Fruit fly (Drosophila melanogaster) whole organism, embryonic: ENCODE measurements around the gene CG8563.
A peak's percentile ranks its signal among the peaks of the same experiment; 100 is the strongest.

ENCODE experiments used
- ATbp ChIP-seq: fragments of 200-800 bp; sonication (Bioruptor generic); optimal IDR thresholded peaks from 2 replicates; lab custom pipeline; 2017; ENCODE audit warnings: missing biosample characterization, mild to moderate bottlenecking, missing genetic modification characterization, missing genetic modification reagents
- Adf1 ChIP-seq: fragments of 200-800 bp; sonication (Bioruptor generic); IDR thresholded peaks from 2 replicates; pipeline ENCODE4 v1.3.6; 2022; ENCODE audit warnings: missing biosample characterization, missing genetic modification characterization
- Atf3 ChIP-seq: fragments of 200-800 bp; sonication (Bioruptor generic); optimal IDR thresholded peaks from 3 replicates; lab custom pipeline; 2016; ENCODE audit warnings: missing biosample characterization, missing genetic modification characterization
- CG10543 ChIP-seq: fragments of 200-800 bp; sonication (Bioruptor generic); optimal IDR thresholded peaks from 3 replicates; lab custom pipeline; 2017; ENCODE audit warnings: missing biosample characterization, mild to moderate bottlenecking, missing genetic modification characterization, moderate library complexity
- CG11398 ChIP-seq: fragments of 200-800 bp; sonication (Bioruptor generic); optimal IDR thresholded peaks from 2 replicates; lab custom pipeline; 2016; ENCODE audit warnings: missing biosample characterization, missing genetic modification characterization
- CG12104 ChIP-seq: fragments of 200-800 bp; sonication (Bioruptor generic); optimal IDR thresholded peaks from 3 replicates; lab custom pipeline; 2016; ENCODE audit warnings: missing biosample characterization, missing genetic modification characterization
- CG14441 ChIP-seq: fragments of 200-800 bp; sonication (Bioruptor generic); IDR thresholded peaks from 2 replicates; pipeline ENCODE4 v1.3.6; 2022; ENCODE audit warnings: missing biosample characterization, missing genetic modification characterization
- CG14710 ChIP-seq: fragments of 200-800 bp; sonication (Bioruptor generic); optimal IDR thresholded peaks from 3 replicates; lab custom pipeline; 2019; ENCODE audit warnings: missing biosample characterization, mild to moderate bottlenecking, missing genetic modification characterization, moderate library complexity
- CG1603 ChIP-seq: fragments of 200-800 bp; sonication (Bioruptor generic); optimal IDR thresholded peaks from 2 replicates; lab custom pipeline; 2019; ENCODE audit warnings: missing biosample characterization, mild to moderate bottlenecking, missing genetic modification characterization, moderate library complexity
- CG17359 ChIP-seq: fragments of 200-800 bp; sonication (Bioruptor generic); optimal IDR thresholded peaks from 3 replicates; lab custom pipeline; 2018; ENCODE audit warnings: missing biosample characterization, mild to moderate bottlenecking, missing genetic modification characterization, moderate library complexity
- CG17361 ChIP-seq: fragments of 200-800 bp; sonication (Bioruptor generic); IDR thresholded peaks from 3 replicates; pipeline ENCODE4 v1.3.6; 2022; ENCODE audit warnings: missing biosample characterization, missing genetic modification characterization
- CG17802 ChIP-seq: fragments of 200-800 bp; sonication (Bioruptor generic); optimal IDR thresholded peaks from 2 replicates; lab custom pipeline; 2018; ENCODE audit warnings: missing biosample characterization, mild to moderate bottlenecking, missing genetic modification characterization, moderate library complexity
- CG18262 ChIP-seq: fragments of 200-800 bp; optimal IDR thresholded peaks from 3 replicates; lab custom pipeline; 2019; ENCODE audit warnings: missing biosample characterization, mild to moderate bottlenecking, missing genetic modification characterization, moderate library complexity
- CG2199 ChIP-seq: fragments of 200-800 bp; sonication (Bioruptor generic); IDR thresholded peaks from 3 replicates; pipeline ENCODE4 v1.3.6; 2022; ENCODE audit warnings: missing biosample characterization, missing genetic modification characterization
- CG30431 ChIP-seq: fragments of 200-800 bp; sonication (Bioruptor generic); optimal IDR thresholded peaks from 2 replicates; lab custom pipeline; 2017; ENCODE audit warnings: missing biosample characterization, missing genetic modification characterization
- CG34376 ChIP-seq: fragments of 200-800 bp; sonication (Bioruptor generic); optimal IDR thresholded peaks from 2 replicates; lab custom pipeline; 2018; ENCODE audit warnings: missing biosample characterization, mild to moderate bottlenecking, missing genetic modification characterization
- CG7556 ChIP-seq: fragments of 200-800 bp; sonication (Bioruptor generic); optimal IDR thresholded peaks from 2 replicates; lab custom pipeline; 2017; ENCODE audit warnings: missing biosample characterization, mild to moderate bottlenecking, missing genetic modification characterization
- CG7839 ChIP-seq: fragments of 200-800 bp; sonication (Bioruptor generic); optimal IDR thresholded peaks from 3 replicates; lab custom pipeline; 2018; ENCODE audit warnings: missing biosample characterization, mild to moderate bottlenecking, missing genetic modification characterization, moderate library complexity
- CG9932 ChIP-seq: fragments of 200-800 bp; sonication (Bioruptor generic); IDR thresholded peaks from 2 replicates; pipeline ENCODE4 v1.3.6; 2022; ENCODE audit warnings: missing biosample characterization, missing genetic modification characterization
- Camta ChIP-seq: fragments of 200-800 bp; sonication (Bioruptor generic); optimal IDR thresholded peaks from 2 replicates; lab custom pipeline; 2016; ENCODE audit warnings: missing biosample characterization, missing genetic modification characterization
- CrebB ChIP-seq: fragments of 200-800 bp; sonication (Bioruptor generic); optimal IDR thresholded peaks from 3 replicates; lab custom pipeline; 2018; ENCODE audit warnings: missing biosample characterization, mild to moderate bottlenecking, missing genetic modification characterization
- Gug ChIP-seq: fragments of 200-800 bp; sonication (Bioruptor generic); IDR thresholded peaks from 4 replicates; pipeline ENCODE4 v1.3.6; 2022; ENCODE audit warnings: missing biosample characterization, missing genetic modification characterization
- HmgZ ChIP-seq: fragments of 200-800 bp; sonication (Bioruptor generic); optimal IDR thresholded peaks from 2 replicates; lab custom pipeline; 2018; ENCODE audit warnings: missing biosample characterization, mild to moderate bottlenecking, missing genetic modification characterization
- MBD-R2 ChIP-seq: fragments of 200-800 bp; sonication (Bioruptor generic); IDR thresholded peaks from 2 replicates; pipeline ENCODE4 v1.3.6; 2022; ENCODE audit warnings: missing biosample characterization, missing genetic modification characterization
- Max ChIP-seq: fragments of 200-800 bp; sonication (Bioruptor generic); optimal IDR thresholded peaks from 2 replicates; lab custom pipeline; 2016; ENCODE audit warnings: missing biosample characterization, mild to moderate bottlenecking, missing genetic modification characterization
- Med ChIP-seq: fragments of 200-800 bp; sonication (Bioruptor generic); peaks from one replicate; lab custom pipeline; 2016; ENCODE audit warnings: missing biosample characterization, missing genetic modification characterization, mild to moderate bottlenecking, inconsistent platforms, moderate library complexity
- Meics ChIP-seq: fragments of 200-800 bp; sonication (Bioruptor generic); optimal IDR thresholded peaks from 2 replicates; lab custom pipeline; 2017; ENCODE audit warnings: missing biosample characterization, mild to moderate bottlenecking, missing genetic modification characterization
- Nf-YC ChIP-seq: fragments of 200-800 bp; optimal IDR thresholded peaks from 3 replicates; lab custom pipeline; 2019; ENCODE audit warnings: missing biosample characterization, mild to moderate bottlenecking, missing genetic modification characterization, moderate library complexity
- Oli ChIP-seq: fragments of 200-800 bp; sonication (Bioruptor generic); optimal IDR thresholded peaks from 2 replicates; lab custom pipeline; 2018; ENCODE audit warnings: missing biosample characterization, mild to moderate bottlenecking, missing genetic modification characterization, moderate library complexity
- Optix ChIP-seq: fragments of 200-800 bp; sonication (Bioruptor generic); IDR thresholded peaks from 3 replicates; pipeline ENCODE4 v1.3.6; 2022; ENCODE audit warnings: missing biosample characterization, missing genetic modification characterization
- Sox102F ChIP-seq: fragments of 200-800 bp; sonication (Bioruptor generic); optimal IDR thresholded peaks from 2 replicates; lab custom pipeline; 2018; ENCODE audit warnings: missing biosample characterization, mild to moderate bottlenecking, missing genetic modification characterization, moderate library complexity
- ap ChIP-seq: fragments of 200-800 bp; sonication (Bioruptor generic); IDR thresholded peaks from 2 replicates; pipeline ENCODE4 v1.3.6; 2022; ENCODE audit warnings: missing biosample characterization, missing genetic modification characterization
- disco-r ChIP-seq: fragments of 200-800 bp; sonication (Bioruptor generic); optimal IDR thresholded peaks from 2 replicates; lab custom pipeline; 2016; ENCODE audit warnings: missing biosample characterization, missing genetic modification characterization
- dmrt11E ChIP-seq: fragments of 200-800 bp; sonication (Bioruptor generic); optimal IDR thresholded peaks from 3 replicates; lab custom pipeline; 2018; ENCODE audit warnings: missing biosample characterization, mild to moderate bottlenecking, missing genetic modification characterization, moderate library complexity
- en ChIP-seq: fragments of 200-800 bp; sonication (Bioruptor generic); optimal IDR thresholded peaks from 2 replicates; lab custom pipeline; 2016; ENCODE audit warnings: missing biosample characterization, missing genetic modification characterization
- esg ChIP-seq: fragments of 200-800 bp; sonication (Bioruptor generic); conservative IDR thresholded peaks from 2 replicates; pipeline ENCODE4 v1.3.6; 2022; ENCODE audit warnings: missing biosample characterization, missing genetic modification characterization
- eyg ChIP-seq: fragments of 200-800 bp; sonication (Bioruptor generic); optimal IDR thresholded peaks from 3 replicates; lab custom pipeline; 2016; ENCODE audit warnings: missing biosample characterization, missing genetic modification characterization
- fd96Cb ChIP-seq: fragments of 200-800 bp; sonication (Bioruptor generic); optimal IDR thresholded peaks from 2 replicates; lab custom pipeline; 2018; ENCODE audit warnings: missing biosample characterization, mild to moderate bottlenecking, missing genetic modification characterization, moderate library complexity
- gem ChIP-seq: fragments of 200-800 bp; sonication (Bioruptor generic); optimal IDR thresholded peaks from 2 replicates; lab custom pipeline; 2019; ENCODE audit warnings: missing biosample characterization, mild to moderate bottlenecking, missing genetic modification characterization, moderate library complexity
- h ChIP-seq: fragments of >200 bp; optimal IDR thresholded peaks from 2 replicates; lab custom pipeline; 2017
- hbn ChIP-seq: fragments of 200-800 bp; sonication (Bioruptor generic); IDR thresholded peaks from 2 replicates; pipeline ENCODE4 v1.3.6; 2022; ENCODE audit warnings: missing biosample characterization, missing genetic modification characterization; ENCODE audit not compliant: partially characterized antibody
- klu ChIP-seq: fragments of 200-800 bp; sonication (Bioruptor generic); IDR thresholded peaks from 2 replicates; pipeline ENCODE4 v1.3.6; 2022; ENCODE audit warnings: missing biosample characterization, missing genetic modification characterization
- kni ChIP-seq: fragments of 200-800 bp; sonication (Bioruptor generic); optimal IDR thresholded peaks from 3 replicates; lab custom pipeline; 2017; ENCODE audit warnings: mild to moderate bottlenecking, missing biosample characterization, missing genetic modification reagents, missing genetic modification characterization
- lab ChIP-seq: fragments of 200-800 bp; sonication (Bioruptor generic); optimal IDR thresholded peaks from 3 replicates; lab custom pipeline; 2017; ENCODE audit warnings: missing biosample characterization, missing genetic modification characterization, mild to moderate bottlenecking, moderate library complexity, missing genetic modification reagents
- nerfin-2 ChIP-seq: fragments of 200-800 bp; sonication (Bioruptor generic); IDR thresholded peaks from 2 replicates; pipeline ENCODE4 v1.3.6; 2022; ENCODE audit warnings: missing biosample characterization, missing genetic modification characterization; ENCODE audit not compliant: partially characterized antibody
- nmo ChIP-seq: fragments of 200-800 bp; sonication (Bioruptor generic); optimal IDR thresholded peaks from 2 replicates; lab custom pipeline; 2018; ENCODE audit warnings: missing biosample characterization, mild to moderate bottlenecking, missing genetic modification characterization, moderate library complexity
- pb ChIP-seq: fragments of 200-800 bp; sonication (Bioruptor generic); optimal IDR thresholded peaks from 3 replicates; lab custom pipeline; 2016; ENCODE audit warnings: missing biosample characterization, missing genetic modification characterization
- row ChIP-seq: fragments of 200-800 bp; sonication (Bioruptor generic); IDR thresholded peaks from 3 replicates; pipeline ENCODE4 v1.3.6; 2022; ENCODE audit warnings: missing biosample characterization, missing genetic modification characterization
- sr ChIP-seq: fragments of 200-800 bp; sonication (Bioruptor generic); IDR thresholded peaks from 3 replicates; pipeline ENCODE4 v1.3.6; 2022; ENCODE audit warnings: missing biosample characterization, missing genetic modification characterization
- vfl ChIP-seq: fragments of 200-800 bp; sonication (Bioruptor generic); optimal IDR thresholded peaks from 2 replicates; lab custom pipeline; 2016; ENCODE audit warnings: missing biosample characterization, missing genetic modification characterization

CG8563 gene

dm6 chr3L:7433325-7433827 is 42.8 kb downstream of the CG8563 start (continued):
- peak; percentile 10 for TF ChIP-seq CG17359 (tag; lab: Kevin White, UChicago)
- no peak for TF ChIP-seq CG11398
- no peak for TF ChIP-seq eyg
- no peak for TF ChIP-seq ATbp
- no peak for TF ChIP-seq nerfin-2 (GFP tag; lab: Robert Waterston, UW)
- TF ChIP-seq CG2199 (GFP tag; lab: Robert Waterston, UW), result peak; percentile 57; the same call in 1 of the 3 replicates
- no peak for TF ChIP-seq ap (GFP tag; lab: Robert Waterston, UW)
- peak; percentile 35 for TF ChIP-seq Sox102F (GFP tag; lab: Kevin White, UChicago)
- peak; percentile 28 for TF ChIP-seq CG7556 (GFP tag; lab: Kevin White, UChicago)
- peak; percentile 19 for TF ChIP-seq CG14710
- TF ChIP-seq CG17802 (tag; lab: Kevin White, UChicago), result no peak
- no peak for TF ChIP-seq Camta (GFP tag; lab: Kevin White, UChicago)
- peak; percentile 41 for TF ChIP-seq klu (GFP tag; lab: Robert Waterston, UW)
- peak; percentile 1 for TF ChIP-seq Oli (tag; lab: Kevin White, UChicago)
- TF ChIP-seq kni (GFP tag; lab: Kevin White, UChicago), result no peak
- peak; percentile 27 for TF ChIP-seq HmgZ (tag; lab: Kevin White, UChicago)
- TF ChIP-seq CrebB (tag; lab: Kevin White, UChicago), result no peak
- no peak for TF ChIP-seq Optix
- no peak for TF ChIP-seq vfl (GFP tag; lab: Kevin White, UChicago)
- TF ChIP-seq esg, result peak; percentile 36; the same call in 1 of the 2 replicates
- peak; percentile 2 for TF ChIP-seq fd96Cb
- TF ChIP-seq Med (GFP tag; lab: Kevin White, UChicago), result no peak
- peak; percentile 4 for TF ChIP-seq Nf-YC
- TF ChIP-seq lab (GFP tag; lab: Kevin White, UChicago), result peak; percentile 4
- peak; percentile 27 for TF ChIP-seq CG7839 (tag; lab: Kevin White, UChicago)
- TF ChIP-seq hbn (GFP tag; lab: Robert Waterston, UW), result no peak
- peak; percentile 15 for TF ChIP-seq nmo (GFP tag; lab: Kevin White, UChicago)
- peak; percentile 34; the same call in 1 of the 2 replicates for TF ChIP-seq Adf1 (GFP tag; lab: Robert Waterston, UW)
- TF ChIP-seq CG1603, result peak; percentile 30
- TF ChIP-seq CG9932, result 0 out of 2 replicates have a peak, but pooled peaks have one; percentile 12
- no peak for TF ChIP-seq CG12104 (GFP tag; lab: Kevin White, UChicago)
- no peak for TF ChIP-seq Atf3
- TF ChIP-seq CG10543 (GFP tag; lab: Kevin White, UChicago), result peak; percentile 49
- TF ChIP-seq pb (GFP tag; lab: Kevin White, UChicago), result no peak
- TF ChIP-seq gem (tag; lab: Kevin White, UChicago), result peak; percentile 58
- TF ChIP-seq MBD-R2, result 0 out of 2 replicates have a peak, but pooled peaks have one; percentile 12
- no peak for TF ChIP-seq CG30431 (GFP tag; lab: Kevin White, UChicago)
- no peak for TF ChIP-seq en
- peak; percentile 28; the same call in 1 of the 3 replicates for TF ChIP-seq CG17361 (GFP tag; lab: Robert Waterston, UW)
- 0 out of 4 replicates have a peak, but pooled peaks have one; percentile 6 for TF ChIP-seq Gug (GFP tag; lab: Robert Waterston, UW)
- TF ChIP-seq Meics (GFP tag; lab: Kevin White, UChicago), result peak; percentile 12
- TF ChIP-seq dmrt11E (tag; lab: Kevin White, UChicago), result peak; percentile 38
- TF ChIP-seq disco-r, result no peak
- peak; percentile 48; the same call in 1 of the 3 replicates for TF ChIP-seq row (GFP tag; lab: Robert Waterston, UW)
- no peak for TF ChIP-seq Max (GFP tag; lab: Kevin White, UChicago)
- peak; percentile 56 for TF ChIP-seq CG18262 (tag; lab: Kevin White, UChicago)
- TF ChIP-seq CG34376 (GFP tag; lab: Kevin White, UChicago), result no peak
- no peak for TF ChIP-seq h
- peak; percentile 12; the same call in 1 of the 2 replicates for TF ChIP-seq CG14441 (GFP tag; lab: Robert Waterston, UW)
- peak; percentile 91 for TF ChIP-seq sr
